Worm (Caenorhabditis elegans): ENCODE data around the gene ZK550.2.
A peak's percentile ranks its signal among the peaks of the same experiment; 100 is the strongest.

Gene ZK550.2

DNA sequence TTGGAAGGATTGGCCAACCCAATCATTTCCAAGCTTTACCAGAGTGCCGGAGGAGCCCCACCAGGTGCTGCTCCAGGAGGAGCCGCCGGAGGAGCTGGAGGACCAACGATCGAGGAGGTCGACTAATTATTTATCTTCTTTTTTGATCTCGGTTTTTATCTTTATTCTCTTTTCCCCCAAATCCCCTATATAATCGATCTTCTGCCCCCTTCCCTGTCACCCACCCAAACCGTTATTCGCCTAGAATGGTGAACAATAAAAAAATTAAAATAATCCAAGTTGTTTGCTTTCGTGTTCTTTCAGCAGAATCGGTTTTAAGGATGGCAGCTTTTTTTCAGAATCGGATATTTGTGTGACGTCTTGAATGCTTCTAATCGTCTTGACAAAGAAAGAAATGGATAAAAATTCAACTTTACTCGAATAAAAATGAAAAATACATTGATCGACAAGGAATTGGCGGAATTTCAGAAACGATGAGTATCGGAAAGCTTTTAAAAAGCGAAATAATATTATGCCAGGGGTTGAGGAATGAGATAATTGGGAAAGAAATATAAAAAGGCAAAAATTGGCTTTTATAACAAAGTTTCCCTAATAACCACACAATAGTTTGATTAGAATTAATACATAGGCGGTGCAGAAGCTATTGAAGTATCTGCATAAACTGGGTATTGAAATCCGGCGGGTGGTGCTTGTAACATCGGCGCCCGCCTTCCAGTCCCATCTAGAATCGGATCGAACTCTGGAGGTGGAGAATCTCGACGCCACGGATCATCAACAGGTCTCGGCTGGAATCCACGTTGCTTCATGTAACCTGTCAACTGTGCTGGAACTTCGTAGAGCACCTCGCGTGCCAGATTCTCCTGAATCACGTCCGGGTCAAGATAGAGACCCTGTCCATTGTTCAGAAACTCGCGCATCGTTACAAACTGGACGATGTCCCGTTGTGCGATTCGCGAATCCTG lies 36.0 kb downstream of the ZK550.2 start (continued):
- TF ChIP-seq daf-12 (tag; optimal IDR thresholded peaks at IDR 0.05): no peak
- no peak for TF ChIP-seq skn-1 (tag; optimal IDR thresholded peaks at IDR 0.05)
- peak; percentile 87 for TF ChIP-seq aly-2 (tag; optimal IDR thresholded peaks at IDR 0.05)
- TF ChIP-seq ceh-28 (tag; optimal IDR thresholded peaks at IDR 0.05): peak; percentile 30
- TF ChIP-seq nhr-23 (tag; optimal IDR thresholded peaks at IDR 0.05): peak; percentile 42
- TF ChIP-seq nhr-237 (tag; optimal IDR thresholded peaks at IDR 0.05): no peak
- peak; percentile 65 for TF ChIP-seq jun-1 (tag; optimal IDR thresholded peaks at IDR 0.05)
- no peak for TF ChIP-seq fkh-2 (tag; optimal IDR thresholded peaks at IDR 0.05)
- TF ChIP-seq ceh-9 (tag; optimal IDR thresholded peaks at IDR 0.05): no peak
- TF ChIP-seq mml-1 (tag; optimal IDR thresholded peaks at IDR 0.05): no peak
- TF ChIP-seq ceh-82 (tag; optimal IDR thresholded peaks at IDR 0.05): no peak
- TF ChIP-seq nhr-67 (tag; optimal IDR thresholded peaks at IDR 0.05): no peak
- TF ChIP-seq elt-2 (tag; optimal IDR thresholded peaks at IDR 0.05): peak; percentile 62
- TF ChIP-seq lin-39 (tag; optimal IDR thresholded peaks at IDR 0.05): no peak
- peak; percentile 75 for TF ChIP-seq lsy-12 (tag; optimal IDR thresholded peaks at IDR 0.05)
- TF ChIP-seq tbx-2 (tag; optimal IDR thresholded peaks at IDR 0.05): peak; percentile 84
- TF ChIP-seq pqm-1 (tag; optimal IDR thresholded peaks at IDR 0.05): no peak
- no peak for TF ChIP-seq elt-3 (tag; optimal IDR thresholded peaks at IDR 0.05)
- peak; percentile 51 for TF ChIP-seq unc-62 (GFP tag; optimal IDR thresholded peaks at IDR 0.05)
- no peak for TF ChIP-seq unc-39 (tag; optimal IDR thresholded peaks at IDR 0.05)
- no peak for TF ChIP-seq egl-27 (tag; optimal IDR thresholded peaks at IDR 0.05)

DNA sequence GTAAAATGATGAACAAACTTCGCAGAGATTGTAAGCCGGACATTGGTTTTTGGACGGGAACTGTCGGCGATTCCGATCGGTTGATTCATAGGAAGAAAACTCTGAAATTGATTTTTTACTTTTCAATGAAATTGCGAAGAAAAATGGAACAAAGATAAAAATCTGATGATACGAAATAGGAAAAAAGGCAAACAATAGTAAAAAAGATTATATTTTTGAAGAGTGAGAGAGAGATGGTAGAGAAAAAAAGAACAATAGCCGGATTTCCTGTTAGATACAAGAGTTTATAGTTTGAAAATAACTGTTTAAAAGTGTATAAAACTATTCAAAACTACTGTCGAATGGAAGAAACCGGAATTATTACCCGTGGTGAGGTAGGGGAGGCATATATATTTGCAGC lies 38.7 kb downstream of the ZK550.2 start, which contains the start of gene nra-1:
TSS of gene nra-1 (minus strand) at position 101 of the 400 bp plus-strand sequence.
- TF ChIP-seq hmg-11 (tag; optimal IDR thresholded peaks at IDR 0.05): no peak
- TF ChIP-seq elt-3 (tag; optimal IDR thresholded peaks at IDR 0.05): no peak
- no peak for TF ChIP-seq fkh-2 (tag; optimal IDR thresholded peaks at IDR 0.05)
- TF ChIP-seq ztf-11 (tag; optimal IDR thresholded peaks at IDR 0.05): no peak
- TF ChIP-seq nhr-237 (tag; optimal IDR thresholded peaks at IDR 0.05): no peak
- TF ChIP-seq unc-39 (tag; optimal IDR thresholded peaks at IDR 0.05): no peak
- TF ChIP-seq ama-1 (optimal IDR thresholded peaks at IDR 0.05): no peak

DNA sequence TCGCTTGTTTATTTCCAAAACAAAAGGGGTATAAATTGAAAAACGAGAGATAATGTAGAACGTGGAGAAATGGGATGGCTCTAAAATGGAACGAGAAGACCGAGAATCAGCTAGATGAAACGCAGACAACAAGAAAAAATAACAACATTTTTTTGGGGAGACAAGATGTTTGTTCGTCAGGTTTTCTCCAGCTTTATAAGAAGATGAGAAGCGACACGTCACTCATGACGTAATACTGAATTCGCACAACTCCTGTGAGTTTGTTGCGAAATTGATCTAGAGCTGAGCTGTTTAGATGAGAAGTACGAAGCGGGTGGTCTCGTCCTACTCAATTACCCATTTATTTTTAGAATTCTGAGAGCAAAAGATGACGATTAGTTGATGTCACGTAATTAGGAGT lies 39.9 kb downstream of the ZK550.2 start:
- no peak for TF ChIP-seq nhr-43 (tag; optimal IDR thresholded peaks at IDR 0.05; ENCODE audit: poor library complexity, severe bottlenecking)
- TF ChIP-seq sea-2 (GFP tag; optimal IDR thresholded peaks at IDR 0.05): no peak
- no peak for TF ChIP-seq unc-62 (GFP tag; optimal IDR thresholded peaks at IDR 0.05)
- TF ChIP-seq lin-15B (tag; optimal IDR thresholded peaks at IDR 0.05): no peak
- TF ChIP-seq nhr-76 (tag; optimal IDR thresholded peaks at IDR 0.05): no peak
- TF ChIP-seq lsy-12 (tag; optimal IDR thresholded peaks at IDR 0.05): no peak
- no peak for TF ChIP-seq egl-5 (tag; optimal IDR thresholded peaks at IDR 0.05)
- no peak for TF ChIP-seq ceh-16 (tag; optimal IDR thresholded peaks at IDR 0.05)
- TF ChIP-seq pqm-1 (tag; optimal IDR thresholded peaks at IDR 0.05): no peak
- peak; percentile 33 for TF ChIP-seq fkh-10 (GFP tag; optimal IDR thresholded peaks at IDR 0.05)
- no peak for TF ChIP-seq nhr-12 (tag; optimal IDR thresholded peaks at IDR 0.05)
- TF ChIP-seq nhr-23 (tag; optimal IDR thresholded peaks at IDR 0.05): no peak
- peak; percentile 49 for TF ChIP-seq nfya-1 (tag; optimal IDR thresholded peaks at IDR 0.05; ENCODE audit: insufficient read depth)
- no peak for TF ChIP-seq ceh-9 (tag; optimal IDR thresholded peaks at IDR 0.05)
- no peak for TF ChIP-seq tbx-2 (tag; optimal IDR thresholded peaks at IDR 0.05)
- peak; percentile 35 for TF ChIP-seq lin-39 (tag; optimal IDR thresholded peaks at IDR 0.05)
- peak; percentile 29 for TF ChIP-seq snpc-4 (tag; optimal IDR thresholded peaks at IDR 0.05)
- no peak for TF ChIP-seq nhr-67 (tag; optimal IDR thresholded peaks at IDR 0.05)
- TF ChIP-seq elt-1 (tag; optimal IDR thresholded peaks at IDR 0.05): no peak
- TF ChIP-seq jun-1 (tag; optimal IDR thresholded peaks at IDR 0.05): no peak
- no peak for TF ChIP-seq eor-1 (tag; optimal IDR thresholded peaks at IDR 0.05)
- TF ChIP-seq hmg-11 (tag; optimal IDR thresholded peaks at IDR 0.05): no peak
